Worm (Caenorhabditis elegans): ENCODE data around the gene sdhb-1.

DNA sequence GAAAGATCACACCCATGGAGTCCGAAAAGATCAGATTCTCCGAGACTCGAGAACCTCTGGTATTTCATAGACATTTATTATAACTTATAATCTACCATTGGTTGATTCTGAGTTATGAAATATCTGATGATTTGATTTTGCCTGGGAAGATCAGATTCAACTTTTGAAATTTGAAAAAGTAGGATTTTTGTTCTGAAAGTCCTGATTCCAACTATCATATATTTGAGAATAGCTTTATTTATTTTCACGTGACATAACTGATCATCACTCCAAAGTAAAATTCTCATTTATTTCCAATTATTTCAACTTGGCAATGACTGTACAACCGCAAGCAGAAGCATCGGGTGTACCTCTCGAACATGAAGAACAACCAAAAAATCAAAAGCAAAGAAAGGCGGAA, 47.2 kb upstream of the sdhb-1 start, which contains the start of gene Y51B9A.7:
- TF ChIP-seq sptf-1 (tag; optimal IDR thresholded peaks at IDR 0.05) (no peak), blmp-1 (tag; optimal IDR thresholded peaks at IDR 0.05) (no peak), mls-2 (tag; optimal IDR thresholded peaks at IDR 0.05) (no peak), unc-62 (GFP tag; optimal IDR thresholded peaks at IDR 0.05) (no peak), ces-1 (GFP tag; optimal IDR thresholded peaks at IDR 0.05) (no peak), lin-13 (tag; optimal IDR thresholded peaks at IDR 0.05) (no peak), nhr-237 (tag; optimal IDR thresholded peaks at IDR 0.05) (no peak)
